Fruit fly (Drosophila melanogaster) whole organism, prepupa: Measurements from ENCODE around the gene CG7632.
A peak's percentile ranks its signal among the peaks of the same experiment; 100 is the strongest.

Experiments
- Blimp-1 ChIP-seq: fragments of 200-800 bp; sonication (Bioruptor generic); optimal IDR thresholded peaks from 3 replicates; lab custom pipeline; 2017; ENCODE audit warnings: missing biosample characterization, missing genetic modification characterization, mild to moderate bottlenecking, moderate library complexity, missing genetic modification reagents
- CG10669 ChIP-seq: fragments of 200-800 bp; sonication (Bioruptor generic); optimal IDR thresholded peaks from 3 replicates; lab custom pipeline; 2018; ENCODE audit warnings: missing biosample characterization, mild to moderate bottlenecking, missing genetic modification characterization, moderate library complexity
- CG11294 ChIP-seq: fragments of 200-800 bp; sonication (Bioruptor generic); IDR thresholded peaks from 2 replicates; pipeline ENCODE4 v1.3.6; 2022; ENCODE audit warnings: missing biosample characterization, missing genetic modification characterization
- CG11762 ChIP-seq: fragments of 200-800 bp; sonication (Bioruptor generic); optimal IDR thresholded peaks from 3 replicates; lab custom pipeline; 2016; ENCODE audit warnings: missing biosample characterization, missing genetic modification characterization; ENCODE audit not compliant: insufficient read depth
- CG11902 ChIP-seq: fragments of 200-800 bp; sonication (Bioruptor generic); optimal IDR thresholded peaks from 3 replicates; lab custom pipeline; 2016; ENCODE audit warnings: missing biosample characterization, missing genetic modification characterization
- CG1621 ChIP-seq: fragments of 200-800 bp; sonication (Bioruptor generic); optimal IDR thresholded peaks from 3 replicates; lab custom pipeline; 2018; ENCODE audit warnings: missing biosample characterization, mild to moderate bottlenecking, missing genetic modification characterization
- CG16779 ChIP-seq: fragments of 200-800 bp; sonication (Bioruptor generic); optimal IDR thresholded peaks from 3 replicates; lab custom pipeline; 2017; ENCODE audit warnings: missing biosample characterization, mild to moderate bottlenecking, missing genetic modification characterization
- CG3032 ChIP-seq: fragments of 200-800 bp; optimal IDR thresholded peaks from 2 replicates; lab custom pipeline; 2019; ENCODE audit warnings: missing biosample characterization, mild to moderate bottlenecking, missing genetic modification characterization, moderate library complexity
- CG31627 ChIP-seq: fragments of 200-800 bp; sonication (Bioruptor generic); optimal IDR thresholded peaks from 3 replicates; lab custom pipeline; 2016; ENCODE audit warnings: missing biosample characterization, missing genetic modification characterization
- CG3919 ChIP-seq: fragments of 200-800 bp; sonication (Bioruptor generic); optimal IDR thresholded peaks from 3 replicates; lab custom pipeline; 2016; ENCODE audit warnings: missing biosample characterization, missing genetic modification characterization
- CG4318 ChIP-seq: fragments of 200-800 bp; sonication (Bioruptor generic); optimal IDR thresholded peaks from 3 replicates; lab custom pipeline; 2017; ENCODE audit warnings: missing biosample characterization, mild to moderate bottlenecking, missing genetic modification characterization
- CG6163 ChIP-seq: fragments of 200-800 bp; sonication (Bioruptor generic); IDR thresholded peaks from 3 replicates; pipeline ENCODE4 v1.3.6; 2022; ENCODE audit warnings: missing biosample characterization, missing genetic modification characterization
- CG6792 ChIP-seq: fragments of 200-800 bp; sonication (Bioruptor generic); optimal IDR thresholded peaks from 3 replicates; lab custom pipeline; 2016; ENCODE audit warnings: missing biosample characterization, missing genetic modification characterization
- CG6854 ChIP-seq: fragments of 200-800 bp; sonication (Bioruptor generic); optimal IDR thresholded peaks from 2 replicates; lab custom pipeline; 2017; ENCODE audit warnings: missing biosample characterization, mild to moderate bottlenecking, missing genetic modification characterization
- CG7368 ChIP-seq: fragments of 200-800 bp; sonication (Bioruptor generic); optimal IDR thresholded peaks from 3 replicates; lab custom pipeline; 2016; ENCODE audit warnings: missing biosample characterization, missing genetic modification characterization
- CG8319 ChIP-seq: fragments of 200-800 bp; sonication (Bioruptor generic); optimal IDR thresholded peaks from 3 replicates; lab custom pipeline; 2016; ENCODE audit warnings: missing biosample characterization, missing genetic modification characterization
- Eip75B ChIP-seq: fragments of 200-800 bp; sonication (Bioruptor generic); optimal IDR thresholded peaks from 3 replicates; lab custom pipeline; 2016; ENCODE audit warnings: missing biosample characterization, missing genetic modification characterization
- Eip78C ChIP-seq: fragments of 200-800 bp; sonication (Bioruptor generic); peaks from one replicate; lab custom pipeline; 2016; ENCODE audit warnings: missing biosample characterization, missing genetic modification characterization
- Ets21C ChIP-seq: fragments of 200-800 bp; sonication (Bioruptor generic); optimal IDR thresholded peaks from 3 replicates; lab custom pipeline; 2016; ENCODE audit warnings: missing biosample characterization, missing genetic modification characterization
- Ets96B ChIP-seq: fragments of 200-800 bp; optimal IDR thresholded peaks from 2 replicates; lab custom pipeline; 2019; ENCODE audit warnings: missing biosample characterization, mild to moderate bottlenecking, missing genetic modification characterization, moderate library complexity
- Gug ChIP-seq: fragments of 200-800 bp; sonication (Bioruptor generic); IDR thresholded peaks from 2 replicates; pipeline ENCODE4 v1.3.6; 2022; ENCODE audit warnings: missing biosample characterization, missing genetic modification characterization
- Hr39 ChIP-seq: fragments of 200-800 bp; sonication (Bioruptor generic); optimal IDR thresholded peaks from 2 replicates; lab custom pipeline; 2016; ENCODE audit warnings: missing biosample characterization, missing genetic modification characterization
- Hr4 ChIP-seq: fragments of 200-800 bp; sonication (Bioruptor generic); optimal IDR thresholded peaks from 3 replicates; lab custom pipeline; 2016; ENCODE audit warnings: missing biosample characterization, missing genetic modification characterization
- Lpt ChIP-seq: fragments of 200-800 bp; sonication (Bioruptor generic); optimal IDR thresholded peaks from 3 replicates; lab custom pipeline; 2016; ENCODE audit warnings: missing biosample characterization, missing genetic modification characterization
- Met ChIP-seq: fragments of 200-800 bp; sonication (Bioruptor generic); optimal IDR thresholded peaks from 3 replicates; lab custom pipeline; 2016; ENCODE audit warnings: missing biosample characterization, missing genetic modification characterization
- OdsH ChIP-seq: fragments of 200-800 bp; sonication (Bioruptor generic); optimal IDR thresholded peaks from 3 replicates; lab custom pipeline; 2016; ENCODE audit warnings: missing biosample characterization, missing genetic modification characterization
- Smox ChIP-seq: fragments of 200-800 bp; sonication (Bioruptor generic); optimal IDR thresholded peaks from 3 replicates; lab custom pipeline; 2016; ENCODE audit warnings: missing biosample characterization, missing genetic modification characterization
- Sox102F ChIP-seq: fragments of 200-800 bp; sonication (Bioruptor generic); optimal IDR thresholded peaks from 2 replicates; lab custom pipeline; 2016; ENCODE audit warnings: missing biosample characterization, mild to moderate bottlenecking, missing genetic modification characterization
- Sox14 ChIP-seq: fragments of 200-800 bp; sonication (Bioruptor generic); optimal IDR thresholded peaks from 3 replicates; lab custom pipeline; 2016; ENCODE audit warnings: missing biosample characterization, missing genetic modification characterization
- Sox15 ChIP-seq: fragments of 200-800 bp; sonication (Bioruptor generic); optimal IDR thresholded peaks from 3 replicates; lab custom pipeline; 2016; ENCODE audit warnings: missing biosample characterization, missing genetic modification characterization
- achi ChIP-seq: fragments of 200-800 bp; sonication (Bioruptor generic); optimal IDR thresholded peaks from 3 replicates; lab custom pipeline; 2016; ENCODE audit warnings: missing biosample characterization, missing genetic modification characterization
- acj6 ChIP-seq: fragments of 200-800 bp; sonication (Bioruptor generic); optimal IDR thresholded peaks from 3 replicates; lab custom pipeline; 2016; ENCODE audit warnings: missing biosample characterization, missing genetic modification characterization
- cyc ChIP-seq: fragments of 200-800 bp; sonication (Bioruptor generic); optimal IDR thresholded peaks from 3 replicates; lab custom pipeline; 2016; ENCODE audit warnings: missing biosample characterization, missing genetic modification characterization
- dac ChIP-seq: fragments of 200-800 bp; sonication (Bioruptor generic); optimal IDR thresholded peaks from 2 replicates; lab custom pipeline; 2017; ENCODE audit warnings: missing biosample characterization, mild to moderate bottlenecking, missing genetic modification characterization
- dsx ChIP-seq: fragments of 200-800 bp; optimal IDR thresholded peaks from 3 replicates; lab custom pipeline; 2019; ENCODE audit warnings: missing biosample characterization, mild to moderate bottlenecking, missing genetic modification characterization, moderate library complexity; ENCODE audit not compliant: poor library complexity, severe bottlenecking
- esn ChIP-seq: fragments of 200-800 bp; sonication (Bioruptor generic); optimal IDR thresholded peaks from 2 replicates; lab custom pipeline; 2016; ENCODE audit warnings: missing biosample characterization, mild to moderate bottlenecking, missing genetic modification characterization, moderate library complexity
- fd85E ChIP-seq: fragments of 200-800 bp; sonication (Bioruptor generic); optimal IDR thresholded peaks from 3 replicates; lab custom pipeline; 2016; ENCODE audit warnings: missing biosample characterization, missing genetic modification characterization
- fkh ChIP-seq: fragments of 200-800 bp; sonication (Bioruptor generic); optimal IDR thresholded peaks from 3 replicates; lab custom pipeline; 2017; ENCODE audit warnings: missing biosample characterization, mild to moderate bottlenecking, missing genetic modification characterization, moderate library complexity
- lz ChIP-seq: fragments of 200-800 bp; sonication (Bioruptor generic); optimal IDR thresholded peaks from 3 replicates; lab custom pipeline; 2016; ENCODE audit warnings: missing biosample characterization, missing genetic modification characterization
- salr ChIP-seq, 2 experiments: fragments of 200-800 bp; sonication (Bioruptor generic); optimal IDR thresholded peaks; 3 replicates each; lab custom pipeline; 2016 to 2018; ENCODE audit warnings: missing biosample characterization in 2 of 2, missing genetic modification characterization in 2 of 2, mild to moderate bottlenecking in 1 of 2
- svp ChIP-seq: fragments of 200-800 bp; sonication (Bioruptor generic); peaks from one replicate; lab custom pipeline; 2016; ENCODE audit warnings: missing biosample characterization, missing genetic modification characterization
- topi ChIP-seq: fragments of 200-800 bp; sonication (Bioruptor generic); optimal IDR thresholded peaks from 3 replicates; lab custom pipeline; 2016; ENCODE audit warnings: missing biosample characterization, missing genetic modification characterization
- vri ChIP-seq: fragments of 200-800 bp; sonication (Bioruptor generic); optimal IDR thresholded peaks from 3 replicates; lab custom pipeline; 2016; ENCODE audit warnings: missing biosample characterization, mild to moderate bottlenecking, missing genetic modification characterization

Gene CG7632

dm6 chr3L:21304400-21304799 lies at the start of gene CG7632, which contains the start of gene CG11309 (continued):
- TF ChIP-seq CG3919 (GFP tag; lab: Kevin White, UChicago) (peak; percentile 100), Smox (peak; percentile 99), svp (peak; percentile 100), Ets96B (tag; lab: Kevin White, UChicago) (peak; percentile 100), topi (peak; percentile 99), CG11294 (peak; percentile 98), CG8319 (peak; percentile 97), fkh (GFP tag; lab: Kevin White, UChicago) (peak; percentile 97)

- TF ChIP-seq CG11762 (GFP tag; lab: Kevin White, UChicago): no peak
- peak; percentile 51 for TF ChIP-seq esn (GFP tag; lab: Kevin White, UChicago)
- TF ChIP-seq CG31627: peak; percentile 15
- peak; percentile 38 for TF ChIP-seq vri (GFP tag; lab: Kevin White, UChicago)
- TF ChIP-seq Hr4: no peak
- TF ChIP-seq topi: peak; percentile 56
- no peak for TF ChIP-seq CG6792 (GFP tag; lab: Kevin White, UChicago)
- TF ChIP-seq Met (GFP tag; lab: Kevin White, UChicago): peak; percentile 57
- peak; percentile 83 for TF ChIP-seq Eip78C (GFP tag; lab: Kevin White, UChicago)
- TF ChIP-seq CG3032 (tag; lab: Kevin White, UChicago): no peak
- no peak for TF ChIP-seq achi (GFP tag; lab: Kevin White, UChicago)
- peak; percentile 22 for TF ChIP-seq Hr39
- peak; percentile 13 for TF ChIP-seq CG6854 (GFP tag; lab: Kevin White, UChicago)
- peak; percentile 20 for TF ChIP-seq lz (GFP tag; lab: Kevin White, UChicago)
- TF ChIP-seq CG1621: no peak
- TF ChIP-seq svp: peak; percentile 75
- peak; percentile 30 for TF ChIP-seq Blimp-1 (GFP tag; lab: Kevin White, UChicago)
- peak; percentile 50 for TF ChIP-seq Sox102F (GFP tag; lab: Kevin White, UChicago)
- peak; percentile 30 for TF ChIP-seq Smox
- TF ChIP-seq, all 60 proteins: peak for 13
Observed at dm6 chr3L:21256062-21257023, 48.2 kb upstream of the CG7632 start.

dm6 chr3L:21257731-21258130 lies 46.8 kb upstream of the CG7632 start, which contains the start of gene CG43218:
Gene CG43218, plus strand, starts transcription at chr3L:21258020.
- peak; percentile 45 for TF ChIP-seq dsx
- TF ChIP-seq Sox15 (GFP tag; lab: Kevin White, UChicago): no peak
- peak; percentile 65 for TF ChIP-seq Eip78C (GFP tag; lab: Kevin White, UChicago)
- TF ChIP-seq, all 60 proteins: peak for 2

dm6 chr3L:21259257-21259656 lies 45.2 kb upstream of the CG7632 start:
- TF ChIP-seq Smox (no peak), Hr4 (peak; percentile 77), CG8319 (no peak), CG31627 (no peak), CG11902 (GFP tag; lab: Kevin White, UChicago) (no peak), CG4318 (peak; percentile 66), Gug (no peak), salr (GFP tag; optimal IDR thresholded peaks at IDR 0.05; lab: Kevin White, UChicago) (peak in 1 of 2 experiments; percentile 40), Eip78C (GFP tag; lab: Kevin White, UChicago) (peak; percentile 88), acj6 (GFP tag; lab: Kevin White, UChicago) (no peak), Eip75B (GFP tag; lab: Kevin White, UChicago) (no peak), topi (no peak), Sox14 (no peak), Ets21C (GFP tag; lab: Kevin White, UChicago) (no peak), CG7368 (GFP tag; lab: Kevin White, UChicago) (peak; percentile 1), CG6163 (GFP tag; lab: Robert Waterston, UW) (peak; percentile 10; the same call in 1 of the 3 replicates), Lpt (GFP tag; lab: Kevin White, UChicago) (no peak), CG3919 (GFP tag; lab: Kevin White, UChicago) (peak; percentile 35), CG1621 (no peak), dac (GFP tag; lab: Kevin White, UChicago) (peak; percentile 55), OdsH (GFP tag; lab: Kevin White, UChicago) (peak; percentile 46), lz (GFP tag; lab: Kevin White, UChicago) (no peak), CG10669 (GFP tag; lab: Kevin White, UChicago) (no peak), Met (GFP tag; lab: Kevin White, UChicago) (no peak), CG16779 (tag; lab: Kevin White, UChicago) (no peak), cyc (GFP tag; lab: Kevin White, UChicago) (no peak), esn (GFP tag; lab: Kevin White, UChicago) (no peak), fd85E (GFP tag; lab: Kevin White, UChicago) (no peak), Ets96B (tag; lab: Kevin White, UChicago) (no peak), achi (GFP tag; lab: Kevin White, UChicago) (peak; percentile 18)
